ENCODE assay signal across 1 fruit fly cellular context in the genomic region with DNA sequence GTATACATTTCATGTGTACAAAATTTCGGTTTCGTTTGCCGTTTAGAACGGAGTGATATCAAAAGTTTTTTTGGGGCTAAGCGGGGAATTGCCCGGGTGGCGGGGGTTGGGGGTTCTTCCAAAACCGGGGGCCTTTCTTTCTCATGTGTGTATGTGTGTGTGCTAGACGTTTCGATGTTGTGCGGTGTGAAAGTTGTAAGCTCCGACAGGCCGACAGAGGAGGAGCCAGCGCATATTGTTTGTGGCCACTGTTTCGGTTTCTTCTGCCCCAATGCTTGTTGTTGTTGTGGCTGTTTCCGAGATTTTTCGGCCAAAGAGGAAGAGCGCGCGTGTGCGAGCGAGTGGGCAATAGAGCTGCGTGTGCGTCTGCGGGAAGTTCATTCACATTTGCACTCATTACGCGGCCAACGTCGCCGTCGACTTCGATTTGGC.
A peak's percentile ranks its signal among the peaks of the same experiment; 100 is the strongest.
TF ChIP-seq lines count a peak whose summit lies in the region.

No protein-coding gene starts in this region.

TF ChIP-seq in whole organism, embryonic, 481 proteins besides CTCF, POLR2A, EP300 and RAD21 (continued from another document):
- peak; percentile 28; the same call in 1 of the 2 replicates for TF ChIP-seq vvl (GFP tag; IDR thresholded peaks at IDR 0.05; lab: Robert Waterston, UW)
- no peak for TF ChIP-seq Trl (optimal IDR thresholded peaks at IDR 0.05; lab: Kevin White, UChicago)
- TF ChIP-seq Trl (GFP tag; optimal IDR thresholded peaks at IDR 0.05; lab: Kevin White, UChicago), result no peak
- TF ChIP-seq nom (GFP tag; optimal IDR thresholded peaks at IDR 0.05; lab: Kevin White, UChicago), result no peak
- TF ChIP-seq Lpt (GFP tag; optimal IDR thresholded peaks at IDR 0.05; lab: Kevin White, UChicago), result no peak
- TF ChIP-seq CG17802 (tag; optimal IDR thresholded peaks at IDR 0.05; lab: Kevin White, UChicago), result no peak
- no peak for TF ChIP-seq lilli (GFP tag; optimal IDR thresholded peaks at IDR 0.05; lab: Kevin White, UChicago)
- TF ChIP-seq Mrtf (GFP tag; IDR thresholded peaks at IDR 0.05; lab: Robert Waterston, UW), result no peak
- no peak for TF ChIP-seq zfh2 (GFP tag; optimal IDR thresholded peaks at IDR 0.05; lab: Kevin White, UChicago)
- no peak for TF ChIP-seq CG11504 (tag; optimal IDR thresholded peaks at IDR 0.05; lab: Kevin White, UChicago)
- TF ChIP-seq cas (GFP tag; IDR thresholded peaks at IDR 0.05; lab: Robert Waterston, UW), result no peak
- no peak for TF ChIP-seq CG10267 (tag; optimal IDR thresholded peaks at IDR 0.05; lab: Kevin White, UChicago)
- TF ChIP-seq Eip74EF (GFP tag; optimal IDR thresholded peaks at IDR 0.05; lab: Kevin White, UChicago), result no peak
- no peak for TF ChIP-seq repo (GFP tag; optimal IDR thresholded peaks at IDR 0.05; lab: Kevin White, UChicago)
- no peak for TF ChIP-seq lbe (GFP tag; optimal IDR thresholded peaks at IDR 0.05; lab: Kevin White, UChicago)
- TF ChIP-seq CG30020 (tag; optimal IDR thresholded peaks at IDR 0.05; lab: Kevin White, UChicago), result no peak
- TF ChIP-seq dmrt11E (tag; optimal IDR thresholded peaks at IDR 0.05; lab: Kevin White, UChicago), result no peak
- TF ChIP-seq CG31388 (GFP tag; optimal IDR thresholded peaks at IDR 0.05; lab: Kevin White, UChicago), result no peak
- no peak for TF ChIP-seq lab (GFP tag; optimal IDR thresholded peaks at IDR 0.05; lab: Kevin White, UChicago)
- TF ChIP-seq CG7839 (tag; optimal IDR thresholded peaks at IDR 0.05; lab: Kevin White, UChicago), result no peak
- peak; percentile 67 for TF ChIP-seq CG17385 (GFP tag; optimal IDR thresholded peaks at IDR 0.05; lab: Kevin White, UChicago)
- peak; percentile 4 for TF ChIP-seq HHEX (GFP tag; optimal IDR thresholded peaks at IDR 0.05; lab: Kevin White, UChicago)
- no peak for TF ChIP-seq CG4707 (GFP tag; optimal IDR thresholded peaks at IDR 0.05; lab: Kevin White, UChicago)
- no peak for TF ChIP-seq Optix (GFP tag; IDR thresholded peaks at IDR 0.05; lab: Robert Waterston, UW)
- peak; percentile 10 for TF ChIP-seq oc (tag; optimal IDR thresholded peaks at IDR 0.05; lab: Kevin White, UChicago)
- no peak for TF ChIP-seq Oli (tag; optimal IDR thresholded peaks at IDR 0.05; lab: Kevin White, UChicago)
- TF ChIP-seq kay (GFP tag; optimal IDR thresholded peaks at IDR 0.05; lab: Kevin White, UChicago), result no peak
- no peak for TF ChIP-seq chn (GFP tag; optimal IDR thresholded peaks at IDR 0.05; lab: Kevin White, UChicago)
- TF ChIP-seq Awh (GFP tag; IDR thresholded peaks at IDR 0.05; lab: Robert Waterston, UW), result no peak
- no peak for TF ChIP-seq CG9817 (tag; optimal IDR thresholded peaks at IDR 0.05; lab: Kevin White, UChicago)
- TF ChIP-seq cg (GFP tag; optimal IDR thresholded peaks at IDR 0.05; lab: Kevin White, UChicago), result peak; percentile 48
- no peak for TF ChIP-seq pan (optimal IDR thresholded peaks at IDR 0.05; lab: Kevin White, UChicago)
- TF ChIP-seq pan (GFP tag; optimal IDR thresholded peaks at IDR 0.05 in 1 of 2, IDR thresholded peaks at IDR 0.05 in 1 of 2), result peak in 1 of 2 experiments; percentile 19
- TF ChIP-seq ara (GFP tag; IDR thresholded peaks at IDR 0.05; lab: Robert Waterston, UW), result 0 out of 2 replicates have a peak, but pooled peaks have one; percentile 8
- TF ChIP-seq CG9727 (GFP tag; optimal IDR thresholded peaks at IDR 0.05; lab: Kevin White, UChicago), result no peak
- TF ChIP-seq Deaf1 (tag; optimal IDR thresholded peaks at IDR 0.05; lab: Kevin White, UChicago), result peak; percentile 1
- TF ChIP-seq jigr1 (GFP tag; IDR thresholded peaks at IDR 0.05; lab: Robert Waterston, UW), result no peak
- TF ChIP-seq CG1603 (tag; optimal IDR thresholded peaks at IDR 0.05; lab: Kevin White, UChicago), result no peak
- no peak for TF ChIP-seq amos (GFP tag; IDR thresholded peaks at IDR 0.05; lab: Robert Waterston, UW; ENCODE audit: partially characterized antibody)
- no peak for TF ChIP-seq HLH3B (GFP tag; IDR thresholded peaks at IDR 0.05; lab: Robert Waterston, UW)
- no peak for TF ChIP-seq Dref (GFP tag; IDR thresholded peaks at IDR 0.05; lab: Robert Waterston, UW)
- TF ChIP-seq ewg (GFP tag; optimal IDR thresholded peaks at IDR 0.05; lab: Kevin White, UChicago), result no peak
- TF ChIP-seq wor (GFP tag; IDR thresholded peaks at IDR 0.05; lab: Robert Waterston, UW), result no peak
- no peak for TF ChIP-seq Gug (GFP tag; IDR thresholded peaks at IDR 0.05; lab: Robert Waterston, UW)
- TF ChIP-seq crol (GFP tag; IDR thresholded peaks at IDR 0.05; lab: Robert Waterston, UW), result peak; percentile 85
- no peak for TF ChIP-seq CG15011 (GFP tag; optimal IDR thresholded peaks at IDR 0.05; lab: Kevin White, UChicago)
- no peak for TF ChIP-seq dpn (GFP tag; optimal IDR thresholded peaks at IDR 0.05; lab: Kevin White, UChicago)
- no peak for TF ChIP-seq HmgZ (tag; optimal IDR thresholded peaks at IDR 0.05; lab: Kevin White, UChicago)
- TF ChIP-seq CG1024 (GFP tag; IDR thresholded peaks at IDR 0.05; lab: Robert Waterston, UW), result peak; percentile 37; the same call in 1 of the 2 replicates
- no peak for TF ChIP-seq CG4282 (GFP tag; optimal IDR thresholded peaks at IDR 0.05; lab: Kevin White, UChicago)
- TF ChIP-seq CG15696 (tag; optimal IDR thresholded peaks at IDR 0.05; lab: Kevin White, UChicago), result no peak
- no peak for TF ChIP-seq dm (GFP tag; optimal IDR thresholded peaks at IDR 0.05; lab: Kevin White, UChicago)
- peak; percentile 99 for TF ChIP-seq Blimp-1 (GFP tag; optimal IDR thresholded peaks at IDR 0.05; lab: Kevin White, UChicago)
- peak; percentile 21 for TF ChIP-seq kni (GFP tag; optimal IDR thresholded peaks at IDR 0.05; lab: Kevin White, UChicago)
- TF ChIP-seq Xbp1 (GFP tag; optimal IDR thresholded peaks at IDR 0.05; lab: Kevin White, UChicago), result no peak
- peak; percentile 67; the same call in 1 of the 3 replicates for TF ChIP-seq CG2199 (GFP tag; IDR thresholded peaks at IDR 0.05; lab: Robert Waterston, UW)
- TF ChIP-seq CG32772 (GFP tag; IDR thresholded peaks at IDR 0.05; lab: Robert Waterston, UW), result no peak
- no peak for TF ChIP-seq CG2712 (tag; optimal IDR thresholded peaks at IDR 0.05; lab: Kevin White, UChicago)
- TF ChIP-seq fd64A (GFP tag; optimal IDR thresholded peaks at IDR 0.05; lab: Kevin White, UChicago), result no peak
- no peak for TF ChIP-seq Sox102F (GFP tag; optimal IDR thresholded peaks at IDR 0.05; lab: Kevin White, UChicago)
- TF ChIP-seq chinmo (GFP tag; IDR thresholded peaks at IDR 0.05; lab: Robert Waterston, UW; ENCODE audit: partially characterized antibody), result 0 out of 4 replicates have a peak, but pooled peaks have one; percentile 53
- TF ChIP-seq CG16815 (GFP tag; optimal IDR thresholded peaks at IDR 0.05; lab: Kevin White, UChicago), result no peak
- no peak for TF ChIP-seq CG9876 (GFP tag; optimal IDR thresholded peaks at IDR 0.05; lab: Kevin White, UChicago)
- TF ChIP-seq PHDP (tag; optimal IDR thresholded peaks at IDR 0.05; lab: Kevin White, UChicago), result no peak
- TF ChIP-seq CG18476 (GFP tag; optimal IDR thresholded peaks at IDR 0.05; lab: Kevin White, UChicago), result no peak
- no peak for TF ChIP-seq fd96Cb (tag; optimal IDR thresholded peaks at IDR 0.05; lab: Kevin White, UChicago)
- TF ChIP-seq eve (GFP tag; optimal IDR thresholded peaks at IDR 0.05; lab: Kevin White, UChicago), result no peak
- TF ChIP-seq CG6791 (GFP tag; IDR thresholded peaks at IDR 0.05; lab: Robert Waterston, UW; ENCODE audit: partially characterized antibody), result no peak
- no peak for TF ChIP-seq Atf3 (GFP tag; optimal IDR thresholded peaks at IDR 0.05; lab: Kevin White, UChicago)
- TF ChIP-seq MESR4 (GFP tag; optimal IDR thresholded peaks at IDR 0.05; lab: Kevin White, UChicago), result no peak
- no peak for TF ChIP-seq p53 (GFP tag; optimal IDR thresholded peaks at IDR 0.05; lab: Kevin White, UChicago)
- no peak for TF ChIP-seq fru (optimal IDR thresholded peaks at IDR 0.05; lab: Kevin White, UChicago)
- TF ChIP-seq gcm2 (GFP tag; optimal IDR thresholded peaks at IDR 0.05; lab: Kevin White, UChicago), result no peak
- peak; percentile 87 for TF ChIP-seq CG5180 (GFP tag; optimal IDR thresholded peaks at IDR 0.05; lab: Kevin White, UChicago)
- no peak for TF ChIP-seq Doc2 (GFP tag; IDR thresholded peaks at IDR 0.05; lab: Robert Waterston, UW)
- TF ChIP-seq cad (GFP tag; optimal IDR thresholded peaks at IDR 0.05; lab: Kevin White, UChicago), result no peak
- TF ChIP-seq rib (GFP tag; IDR thresholded peaks at IDR 0.05; lab: Robert Waterston, UW), result no peak
- peak; percentile 40 for TF ChIP-seq CG1832 (GFP tag; optimal IDR thresholded peaks at IDR 0.05; lab: Kevin White, UChicago)
- no peak for TF ChIP-seq CG13287 (GFP tag; IDR thresholded peaks at IDR 0.05; lab: Robert Waterston, UW; ENCODE audit: partially characterized antibody)
- no peak for TF ChIP-seq MTF-1 (GFP tag; optimal IDR thresholded peaks at IDR 0.05; lab: Kevin White, UChicago; ENCODE audit: borderline replicate concordance)
- no peak for TF ChIP-seq CG11247 (GFP tag; IDR thresholded peaks at IDR 0.05; lab: Robert Waterston, UW)
- TF ChIP-seq CG8388 (GFP tag; optimal IDR thresholded peaks at IDR 0.05; lab: Kevin White, UChicago), result peak; percentile 75
- no peak for TF ChIP-seq ro (GFP tag; IDR thresholded peaks at IDR 0.05; lab: Robert Waterston, UW)
- no peak for TF ChIP-seq CG1647 (GFP tag; optimal IDR thresholded peaks at IDR 0.05; lab: Kevin White, UChicago)
- no peak for TF ChIP-seq run (tag; optimal IDR thresholded peaks at IDR 0.05; lab: Kevin White, UChicago)
- TF ChIP-seq CG10959 (GFP tag; IDR thresholded peaks at IDR 0.05; lab: Robert Waterston, UW), result no peak
- no peak for TF ChIP-seq CG18011 (GFP tag; optimal IDR thresholded peaks at IDR 0.05; lab: Kevin White, UChicago)
- no peak for TF ChIP-seq CG3281 (GFP tag; optimal IDR thresholded peaks at IDR 0.05; lab: Kevin White, UChicago)
- TF ChIP-seq z (GFP tag; IDR thresholded peaks at IDR 0.05; lab: Robert Waterston, UW), result 0 out of 3 replicates have a peak, but pooled peaks have one; percentile 30
- no peak for TF ChIP-seq CG12744 (GFP tag; optimal IDR thresholded peaks at IDR 0.05; lab: Kevin White, UChicago)
- peak; percentile 19; the same call in 1 of the 2 replicates for TF ChIP-seq chm (GFP tag; IDR thresholded peaks at IDR 0.05; lab: Robert Waterston, UW)
- no peak for TF ChIP-seq CoRest (tag; optimal IDR thresholded peaks at IDR 0.05; lab: Kevin White, UChicago)
- no peak for TF ChIP-seq CG12104 (GFP tag; optimal IDR thresholded peaks at IDR 0.05; lab: Kevin White, UChicago)
- TF ChIP-seq Fer2 (tag; optimal IDR thresholded peaks at IDR 0.05; lab: Kevin White, UChicago), result no peak
- no peak for TF ChIP-seq E2f2 (GFP tag; IDR thresholded peaks at IDR 0.05; lab: Robert Waterston, UW)
- TF ChIP-seq Tbp (GFP tag; optimal IDR thresholded peaks at IDR 0.05; lab: Kevin White, UChicago), result no peak
- no peak for TF ChIP-seq CG8924 (tag; optimal IDR thresholded peaks at IDR 0.05; lab: Kevin White, UChicago)
- TF ChIP-seq YL-1 (GFP tag; optimal IDR thresholded peaks at IDR 0.05; lab: Kevin White, UChicago), result no peak
- no peak for TF ChIP-seq Nf-YA (GFP tag; IDR thresholded peaks at IDR 0.05; lab: Robert Waterston, UW)
- TF ChIP-seq croc (GFP tag; conservative IDR thresholded peaks at IDR 0.05; lab: Robert Waterston, UW), result no peak
- TF ChIP-seq tx (GFP tag; optimal IDR thresholded peaks at IDR 0.05; lab: Kevin White, UChicago), result no peak
- no peak for TF ChIP-seq Dip2 (GFP tag; IDR thresholded peaks at IDR 0.05; lab: Robert Waterston, UW)
- TF ChIP-seq Ets65A (GFP tag; lab: Kevin White, UChicago), result no peak
- 0 out of 2 replicates have a peak, but pooled peaks have one; percentile 10 for TF ChIP-seq Bgb (GFP tag; IDR thresholded peaks at IDR 0.05; lab: Robert Waterston, UW; ENCODE audit: partially characterized antibody)
- peak; percentile 27 for TF ChIP-seq Hr3 (GFP tag; optimal IDR thresholded peaks at IDR 0.05; lab: Kevin White, UChicago)
- no peak for TF ChIP-seq Sry-δ (GFP tag; optimal IDR thresholded peaks at IDR 0.05; lab: Kevin White, UChicago)
- TF ChIP-seq CG6683 (GFP tag; optimal IDR thresholded peaks at IDR 0.05; lab: Kevin White, UChicago), result no peak
TF ChIP-seq in whole organism, embryonic: peak in this region for 30.
